Fruit fly (Drosophila melanogaster) whole organism, embryonic: ENCODE results near the gene CG14659.
A peak's percentile ranks its signal among the peaks of the same experiment; 100 is the strongest.

Source experiments
- Ada2b ChIP-seq: fragments of 200-800 bp; sonication (Bioruptor generic); IDR thresholded peaks from 2 replicates; pipeline ENCODE4 v1.3.6; 2022; ENCODE audit warnings: missing biosample characterization, missing genetic modification characterization
- B-H2 ChIP-seq: fragments of 200-800 bp; sonication (Bioruptor generic); optimal IDR thresholded peaks from 2 replicates; lab custom pipeline; 2018; ENCODE audit warnings: missing biosample characterization, mild to moderate bottlenecking, missing genetic modification characterization
- Bdp1 ChIP-seq: fragments of 200-800 bp; sonication (Bioruptor generic); optimal IDR thresholded peaks from 3 replicates; lab custom pipeline; 2016; ENCODE audit warnings: missing biosample characterization, missing genetic modification characterization
- Bteb2 ChIP-seq: fragments of 200-800 bp; sonication (Bioruptor generic); optimal IDR thresholded peaks from 2 replicates; lab custom pipeline; 2016; ENCODE audit warnings: missing biosample characterization, missing genetic modification characterization
- CG10274 ChIP-seq: fragments of 200-800 bp; sonication (Bioruptor generic); optimal IDR thresholded peaks from 3 replicates; lab custom pipeline; 2017; ENCODE audit warnings: missing biosample characterization, mild to moderate bottlenecking, missing genetic modification characterization
- CG11093 ChIP-seq: fragments of 200-800 bp; sonication (Bioruptor generic); IDR thresholded peaks from 3 replicates; pipeline ENCODE4 v1.3.6; 2022; ENCODE audit warnings: missing biosample characterization, missing genetic modification characterization
- CG11695 ChIP-seq: fragments of 200-800 bp; sonication (Bioruptor generic); IDR thresholded peaks from 3 replicates; pipeline ENCODE4 v1.3.6; 2022; ENCODE audit warnings: missing biosample characterization, missing genetic modification characterization
- CG12071 ChIP-seq: fragments of 200-800 bp; sonication (Bioruptor generic); optimal IDR thresholded peaks from 3 replicates; lab custom pipeline; 2018; ENCODE audit warnings: missing biosample characterization, mild to moderate bottlenecking, missing genetic modification characterization
- CG12659 ChIP-seq: fragments of 200-800 bp; sonication (Bioruptor generic); optimal IDR thresholded peaks from 3 replicates; lab custom pipeline; 2017; ENCODE audit warnings: mild to moderate bottlenecking, missing biosample characterization, missing genetic modification reagents, missing genetic modification characterization
- CG12942 ChIP-seq: fragments of 200-800 bp; sonication (Bioruptor generic); optimal IDR thresholded peaks from 3 replicates; lab custom pipeline; 2016; ENCODE audit warnings: missing biosample characterization, missing genetic modification characterization
- CG13287 ChIP-seq: fragments of 200-800 bp; sonication (Bioruptor generic); IDR thresholded peaks from 2 replicates; pipeline ENCODE4 v1.3.6; 2022; ENCODE audit warnings: missing biosample characterization, missing genetic modification characterization; ENCODE audit not compliant: partially characterized antibody
- CG15073 ChIP-seq: fragments of 200-800 bp; sonication (Bioruptor generic); optimal IDR thresholded peaks from 2 replicates; lab custom pipeline; 2016; ENCODE audit warnings: missing biosample characterization, missing genetic modification characterization
- CG16779 ChIP-seq: fragments of 200-800 bp; sonication (Bioruptor generic); IDR thresholded peaks from 2 replicates; pipeline ENCODE4 v1.3.6; 2022; ENCODE audit warnings: missing biosample characterization, missing genetic modification characterization
- CG18599 ChIP-seq: fragments of 200-800 bp; sonication (Bioruptor generic); optimal IDR thresholded peaks from 3 replicates; lab custom pipeline; 2017; ENCODE audit warnings: missing biosample characterization, missing genetic modification characterization, mild to moderate bottlenecking, moderate library complexity, missing genetic modification reagents
- CG2129 ChIP-seq: fragments of 200-800 bp; sonication (Bioruptor generic); IDR thresholded peaks from 2 replicates; pipeline ENCODE4 v1.3.6; 2022; ENCODE audit warnings: missing biosample characterization, missing genetic modification characterization; ENCODE audit not compliant: partially characterized antibody
- CG2889 ChIP-seq: fragments of 200-800 bp; sonication (Bioruptor generic); IDR thresholded peaks from 3 replicates; pipeline ENCODE4 v1.3.6; 2022; ENCODE audit warnings: missing biosample characterization, missing genetic modification characterization
- CG30020 ChIP-seq: fragments of 200-800 bp; optimal IDR thresholded peaks from 2 replicates; lab custom pipeline; 2019; ENCODE audit warnings: missing biosample characterization, mild to moderate bottlenecking, missing genetic modification characterization, moderate library complexity
- CG30403 ChIP-seq: fragments of 200-800 bp; sonication (Bioruptor generic); optimal IDR thresholded peaks from 3 replicates; lab custom pipeline; 2016; ENCODE audit warnings: missing biosample characterization, missing genetic modification characterization
- CG3065 ChIP-seq: fragments of 200-800 bp; sonication (Bioruptor generic); optimal IDR thresholded peaks from 2 replicates; lab custom pipeline; 2016; ENCODE audit warnings: missing biosample characterization, missing genetic modification characterization
- CG3163 ChIP-seq: fragments of 200-800 bp; sonication (Bioruptor generic); optimal IDR thresholded peaks from 3 replicates; lab custom pipeline; 2016; ENCODE audit warnings: missing biosample characterization, missing genetic modification characterization
- CG6854 ChIP-seq: fragments of 200-800 bp; sonication (Bioruptor generic); optimal IDR thresholded peaks from 3 replicates; lab custom pipeline; 2017; ENCODE audit warnings: missing biosample characterization, mild to moderate bottlenecking, missing genetic modification characterization
- CG9797 ChIP-seq: fragments of 200-800 bp; sonication (Bioruptor generic); optimal IDR thresholded peaks from 3 replicates; lab custom pipeline; 2018; ENCODE audit warnings: missing biosample characterization, mild to moderate bottlenecking, missing genetic modification characterization
- CHES-1-like ChIP-seq: fragments of 200-800 bp; sonication (Bioruptor generic); optimal IDR thresholded peaks from 2 replicates; lab custom pipeline; 2016; ENCODE audit warnings: missing biosample characterization, missing genetic modification characterization
- Doc2 ChIP-seq: fragments of 200-800 bp; sonication (Bioruptor generic); IDR thresholded peaks from 2 replicates; pipeline ENCODE4 v1.3.6; 2022; ENCODE audit warnings: missing biosample characterization, missing genetic modification characterization
- E2f1 ChIP-seq: fragments of 200-800 bp; sonication (Bioruptor generic); IDR thresholded peaks from 2 replicates; pipeline ENCODE4 v1.3.6; 2022; ENCODE audit warnings: missing biosample characterization, missing genetic modification characterization
- Eip74EF ChIP-seq, 2 experiments: fragments of 200-800 bp in 1 of 2; fragments of >200 bp in 1 of 2; sonication (Bioruptor generic) in 1 of 2; optimal IDR thresholded peaks; 2 replicates each; lab custom pipeline; 2017 to 2019; ENCODE audit warnings: missing biosample characterization in 2 of 2, missing genetic modification characterization in 2 of 2, mild to moderate bottlenecking in 1 of 2, moderate library complexity in 1 of 2
- Fer2 ChIP-seq: fragments of 200-800 bp; sonication (Bioruptor generic); optimal IDR thresholded peaks from 2 replicates; lab custom pipeline; 2018; ENCODE audit warnings: missing biosample characterization, mild to moderate bottlenecking, missing genetic modification characterization, moderate library complexity
- Oaz ChIP-seq: fragments of 200-800 bp; sonication (Bioruptor generic); IDR thresholded peaks from 2 replicates; pipeline ENCODE4 v1.3.6; 2022; ENCODE audit warnings: missing biosample characterization, missing genetic modification characterization
- Trl ChIP-seq, 3 experiments: fragments of >200 bp in 2 of 3; fragments of 200-800 bp in 1 of 3; sonication (Bioruptor generic) in 1 of 3; optimal IDR thresholded peaks; 2 replicates in 1 of 3; 3 replicates in 2 of 3; lab custom pipeline; 2016 to 2017; ENCODE audit warnings: missing biosample characterization in 1 of 3, missing genetic modification characterization in 1 of 3
- Usf ChIP-seq: fragments of 200-800 bp; sonication (Bioruptor generic); optimal IDR thresholded peaks from 2 replicates; lab custom pipeline; 2017; ENCODE audit warnings: missing genotype, missing biosample characterization, missing genetic modification characterization
- YL-1 ChIP-seq: fragments of 200-800 bp; sonication (Bioruptor generic); optimal IDR thresholded peaks from 3 replicates; lab custom pipeline; 2017; ENCODE audit warnings: missing biosample characterization, mild to moderate bottlenecking, missing genetic modification characterization
- az2 ChIP-seq: fragments of 200-800 bp; sonication (Bioruptor generic); optimal IDR thresholded peaks from 3 replicates; lab custom pipeline; 2016; ENCODE audit warnings: missing biosample characterization, missing genetic modification characterization
- bigmax ChIP-seq: fragments of 200-800 bp; sonication (Bioruptor generic); optimal IDR thresholded peaks from 2 replicates; lab custom pipeline; 2018; ENCODE audit warnings: missing biosample characterization, mild to moderate bottlenecking, missing genetic modification characterization
- caup ChIP-seq: fragments of 200-800 bp; sonication (Bioruptor generic); optimal IDR thresholded peaks from 3 replicates; lab custom pipeline; 2017; ENCODE audit warnings: missing biosample characterization, mild to moderate bottlenecking, missing genetic modification characterization, moderate library complexity; ENCODE audit not compliant: severe bottlenecking
- cg ChIP-seq: fragments of 200-800 bp; sonication (Bioruptor generic); optimal IDR thresholded peaks from 3 replicates; lab custom pipeline; 2019; ENCODE audit warnings: missing biosample characterization, mild to moderate bottlenecking, missing genetic modification characterization, moderate library complexity
- crc ChIP-seq: fragments of 200-800 bp; sonication (Bioruptor generic); optimal IDR thresholded peaks from 2 replicates; lab custom pipeline; 2016; ENCODE audit warnings: missing biosample characterization, missing genetic modification characterization
- dimm ChIP-seq: fragments of 200-800 bp; sonication (Bioruptor generic); IDR thresholded peaks from 2 replicates; pipeline ENCODE4 v1.3.6; 2022; ENCODE audit warnings: missing biosample characterization, missing genetic modification characterization
- dmrt99B ChIP-seq: fragments of 200-800 bp; sonication (Bioruptor generic); optimal IDR thresholded peaks from 2 replicates; lab custom pipeline; 2018; ENCODE audit warnings: missing biosample characterization, mild to moderate bottlenecking, missing genetic modification characterization, moderate library complexity
- fru ChIP-seq: fragments of >200 bp; optimal IDR thresholded peaks from 2 replicates; lab custom pipeline; 2017
- gce ChIP-seq: fragments of 200-800 bp; sonication (Bioruptor generic); IDR thresholded peaks from 3 replicates; pipeline ENCODE4 v1.3.6; 2022; ENCODE audit warnings: missing biosample characterization, missing genetic modification characterization
- lilli ChIP-seq: fragments of 200-800 bp; sonication (Bioruptor generic); optimal IDR thresholded peaks from 3 replicates; lab custom pipeline; 2016; ENCODE audit warnings: missing biosample characterization, missing genetic modification characterization
- lov ChIP-seq, 2 experiments: fragments of 200-800 bp in 1 of 2; fragments of >200 bp in 1 of 2; sonication (Bioruptor generic) in 1 of 2; IDR thresholded peaks in 1 of 2; optimal IDR thresholded peaks in 1 of 2; 2 replicates in 1 of 2; 3 replicates in 1 of 2; pipeline versions ENCODE4 v1.3.6 to Lab custom; 2017 to 2022; ENCODE audit warnings: missing biosample characterization in 1 of 2, missing genetic modification characterization in 1 of 2
- mam ChIP-seq: fragments of 200-800 bp; sonication (Bioruptor generic); optimal IDR thresholded peaks from 3 replicates; lab custom pipeline; 2016; ENCODE audit warnings: missing biosample characterization, missing genetic modification characterization
- onecut ChIP-seq: fragments of 200-800 bp; sonication (Bioruptor generic); IDR thresholded peaks from 2 replicates; pipeline ENCODE4 v1.3.6; 2022; ENCODE audit warnings: missing biosample characterization, missing genetic modification characterization
- peb ChIP-seq: fragments of 200-800 bp; sonication (Bioruptor generic); IDR thresholded peaks from 2 replicates; pipeline ENCODE4 v1.3.6; 2022; ENCODE audit warnings: missing biosample characterization, missing genetic modification characterization
- scrt ChIP-seq: fragments of 200-800 bp; sonication (Bioruptor generic); optimal IDR thresholded peaks from 2 replicates; lab custom pipeline; 2018; ENCODE audit warnings: missing biosample characterization, mild to moderate bottlenecking, missing genetic modification characterization, moderate library complexity
- seq ChIP-seq: fragments of 200-800 bp; sonication (Bioruptor generic); IDR thresholded peaks from 2 replicates; pipeline ENCODE4 v1.3.6; 2022; ENCODE audit warnings: missing biosample characterization, missing genetic modification characterization
- so ChIP-seq: fragments of 200-800 bp; sonication (Bioruptor generic); IDR thresholded peaks from 3 replicates; pipeline ENCODE4 v1.3.6; 2022; ENCODE audit warnings: missing biosample characterization, missing genetic modification characterization
- tio ChIP-seq: fragments of 200-800 bp; sonication (Bioruptor generic); optimal IDR thresholded peaks from 2 replicates; lab custom pipeline; 2017; ENCODE audit warnings: missing biosample characterization, missing genetic modification characterization, inconsistent platforms
- tna ChIP-seq: fragments of 200-800 bp; sonication (Bioruptor generic); IDR thresholded peaks from 2 replicates; pipeline ENCODE4 v1.3.6; 2022; ENCODE audit warnings: missing biosample characterization, missing genetic modification characterization; ENCODE audit not compliant: partially characterized antibody
- trh ChIP-seq: fragments of 200-800 bp; sonication (Bioruptor generic); optimal IDR thresholded peaks from 2 replicates; lab custom pipeline; 2016; ENCODE audit warnings: missing biosample characterization, missing genetic modification characterization

Gene CG14659

dm6 chr3R:4821098-4821605, 9.9 kb downstream of the CG14659 start, which contains the start of gene CG14657 (continued):
- peak; percentile 89 for TF ChIP-seq tna (GFP tag; lab: Robert Waterston, UW)
- TF ChIP-seq fru, result peak; percentile 18
- TF ChIP-seq CG9797 (GFP tag; lab: Kevin White, UChicago), result peak; percentile 87
- TF ChIP-seq CG18599, result no peak
- no peak for TF ChIP-seq CG16779
- TF ChIP-seq Ada2b, result no peak
- TF ChIP-seq CG13287 (GFP tag; lab: Robert Waterston, UW), result peak; percentile 98
- TF ChIP-seq CG10274 (GFP tag; lab: Kevin White, UChicago), result no peak
- TF ChIP-seq az2 (GFP tag; lab: Kevin White, UChicago), result no peak
- TF ChIP-seq CG12942 (GFP tag; lab: Kevin White, UChicago), result no peak
- no peak for TF ChIP-seq gce
- TF ChIP-seq CG15073 (GFP tag; lab: Kevin White, UChicago), result no peak
- no peak for TF ChIP-seq CG3163 (GFP tag; lab: Kevin White, UChicago)
- TF ChIP-seq scrt, result no peak
- no peak for TF ChIP-seq trh (GFP tag; lab: Kevin White, UChicago)
- no peak for TF ChIP-seq CG30403
- TF ChIP-seq dmrt99B (tag; lab: Kevin White, UChicago), result no peak
- no peak for TF ChIP-seq CG11093 (GFP tag; lab: Robert Waterston, UW)
- TF ChIP-seq lov (optimal IDR thresholded peaks at IDR 0.05; lab: Kevin White, UChicago), result no peak
- no peak for TF ChIP-seq lov (GFP tag; IDR thresholded peaks at IDR 0.05; lab: Robert Waterston, UW)
- TF ChIP-seq CG12659 (GFP tag; lab: Kevin White, UChicago), result peak; percentile 76
- peak; percentile 84 for TF ChIP-seq CG2129 (GFP tag; lab: Robert Waterston, UW)
- no peak for TF ChIP-seq CG11695
- no peak for TF ChIP-seq CG2889 (GFP tag; lab: Robert Waterston, UW)
- no peak for TF ChIP-seq Doc2 (GFP tag; lab: Robert Waterston, UW)
- no peak for TF ChIP-seq dimm
- no peak for TF ChIP-seq mam (GFP tag; lab: Kevin White, UChicago)
- TF ChIP-seq tio, result no peak
- no peak for TF ChIP-seq onecut (GFP tag; lab: Robert Waterston, UW)
- no peak for TF ChIP-seq lilli (GFP tag; lab: Kevin White, UChicago)
- no peak for TF ChIP-seq Bdp1 (GFP tag; lab: Kevin White, UChicago)
- TF ChIP-seq CG6854 (GFP tag; lab: Kevin White, UChicago), result peak; percentile 8
- TF ChIP-seq cg, result peak; percentile 100
- TF ChIP-seq YL-1, result peak; percentile 86
- no peak for TF ChIP-seq caup (GFP tag; lab: Kevin White, UChicago)
- no peak for TF ChIP-seq CG3065 (GFP tag; lab: Kevin White, UChicago)
- peak; percentile 50 for TF ChIP-seq CG30020
- no peak for TF ChIP-seq Fer2 (tag; lab: Kevin White, UChicago)
- no peak for TF ChIP-seq crc
- no peak for TF ChIP-seq peb (GFP tag; lab: Robert Waterston, UW)
- TF ChIP-seq Eip74EF (GFP tag; optimal IDR thresholded peaks at IDR 0.05; lab: Kevin White, UChicago), result no peak
- TF ChIP-seq Usf (GFP tag; lab: Kevin White, UChicago), result no peak
- TF ChIP-seq Bteb2 (GFP tag; lab: Kevin White, UChicago), result no peak
- TF ChIP-seq E2f1 (GFP tag; lab: Robert Waterston, UW), result no peak
- TF ChIP-seq bigmax (GFP tag; lab: Kevin White, UChicago), result peak; percentile 23
- no peak for TF ChIP-seq so (GFP tag; lab: Robert Waterston, UW)
- TF ChIP-seq Trl (optimal IDR thresholded peaks at IDR 0.05; lab: Kevin White, UChicago), result peak in 1 of 2 experiments; percentile 29
- TF ChIP-seq Trl (GFP tag; optimal IDR thresholded peaks at IDR 0.05; lab: Kevin White, UChicago), result no peak
- TF ChIP-seq CHES-1-like, result peak; percentile 13
- TF ChIP-seq B-H2 (GFP tag; lab: Kevin White, UChicago), result no peak
- no peak for TF ChIP-seq CG12071
- TF ChIP-seq Oaz, result no peak
- no peak for TF ChIP-seq seq (GFP tag; lab: Robert Waterston, UW)
